Fruit fly (Drosophila melanogaster): ENCODE measurements around the gene Cyp4d14.

Gene Cyp4d14

DNA sequence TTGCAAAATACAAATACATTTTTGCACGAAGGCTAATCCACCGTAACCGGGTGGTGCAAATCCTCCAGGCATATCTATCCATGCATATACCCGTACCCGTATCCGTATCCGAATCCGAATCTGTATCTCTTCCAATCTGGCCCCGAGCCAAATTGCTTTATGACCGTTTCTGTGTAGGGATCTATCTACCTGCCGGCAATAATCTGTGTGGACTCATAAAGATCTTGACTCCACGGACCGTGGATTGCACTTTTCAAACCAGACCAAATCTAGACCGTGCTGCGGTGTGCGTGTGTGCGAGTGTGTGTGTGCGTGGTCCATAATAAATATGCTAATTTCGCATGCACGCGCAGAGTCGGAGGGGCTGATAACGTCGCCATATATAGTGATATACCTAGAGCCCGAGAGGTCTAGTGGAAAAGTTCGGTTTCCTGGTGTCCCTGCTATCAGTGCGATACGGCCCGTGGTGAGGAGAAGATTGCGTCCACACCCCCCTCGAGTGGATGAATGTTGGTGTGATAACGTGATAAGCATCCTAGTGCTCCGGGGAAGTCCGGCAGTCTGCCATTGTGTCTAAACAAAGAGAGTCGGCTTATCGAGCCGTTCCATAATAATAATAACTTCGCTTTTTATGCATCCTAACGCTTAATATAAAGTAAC is 32.7 kb downstream of the Cyp4d14 start:
- TF ChIP-seq CG9948 (tag; optimal IDR thresholded peaks at IDR 0.05) (no peak), CG13204 (GFP tag; optimal IDR thresholded peaks at IDR 0.05) (no peak), CG32121 (GFP tag; IDR thresholded peaks at IDR 0.05) (no peak), CG10348 (GFP tag; IDR thresholded peaks at IDR 0.05) (no peak), CG8159 (tag; optimal IDR thresholded peaks at IDR 0.05) (no peak), rn (GFP tag; IDR thresholded peaks at IDR 0.05) (no peak), CG12605 (GFP tag; IDR thresholded peaks at IDR 0.05) (no peak), CG34367 (tag; optimal IDR thresholded peaks at IDR 0.05) (no peak), CG14655 (GFP tag; optimal IDR thresholded peaks at IDR 0.05) (no peak), fd96Ca (GFP tag; IDR thresholded peaks at IDR 0.05) (no peak), D1 (tag; optimal IDR thresholded peaks at IDR 0.05) (no peak), CG8301 (tag; optimal IDR thresholded peaks at IDR 0.05) (no peak), CG4496 (GFP tag; IDR thresholded peaks at IDR 0.05) (no peak), gl (tag; optimal IDR thresholded peaks at IDR 0.05) (no peak), Snoo (tag; optimal IDR thresholded peaks at IDR 0.05) (no peak), EcR (GFP tag; optimal IDR thresholded peaks at IDR 0.05) (no peak)

DNA sequence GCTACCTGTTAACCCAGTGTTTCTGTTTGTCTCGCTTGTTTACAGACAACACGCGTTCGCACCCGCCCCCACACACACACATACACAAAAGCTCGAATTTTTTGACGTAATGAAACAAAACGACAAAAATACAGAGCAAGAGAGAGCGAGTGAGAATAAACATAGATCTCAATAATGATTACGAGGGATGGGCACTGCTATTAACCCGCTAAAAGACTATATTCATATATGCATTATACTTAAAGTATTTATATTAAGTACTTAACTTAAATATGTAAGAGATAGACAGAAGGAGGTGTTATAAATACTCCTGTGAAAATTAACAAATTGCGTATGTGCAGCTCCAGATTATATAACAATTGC is 33.3 kb downstream of the Cyp4d14 start:
- TF ChIP-seq CG10348 (GFP tag; IDR thresholded peaks at IDR 0.05) (no peak), CG9948 (tag; optimal IDR thresholded peaks at IDR 0.05) (no peak), D1 (tag; optimal IDR thresholded peaks at IDR 0.05) (no peak), CG13204 (GFP tag; optimal IDR thresholded peaks at IDR 0.05) (no peak), Snoo (tag; optimal IDR thresholded peaks at IDR 0.05) (peak; percentile 6), EcR (GFP tag; optimal IDR thresholded peaks at IDR 0.05) (no peak), gl (tag; optimal IDR thresholded peaks at IDR 0.05) (peak; percentile 20), CG4496 (GFP tag; IDR thresholded peaks at IDR 0.05) (peak; percentile 60; the same call in 2 of the 3 replicates), CG8159 (tag; optimal IDR thresholded peaks at IDR 0.05) (peak; percentile 16), CG34367 (tag; optimal IDR thresholded peaks at IDR 0.05) (no peak), Pif1B (GFP tag; optimal IDR thresholded peaks at IDR 0.05) (peak; percentile 58), CG32121 (GFP tag; IDR thresholded peaks at IDR 0.05) (peak; percentile 51), rn (GFP tag; IDR thresholded peaks at IDR 0.05) (no peak), CG17806 (tag; optimal IDR thresholded peaks at IDR 0.05) (peak; percentile 2), CG15710 (tag; optimal IDR thresholded peaks at IDR 0.05) (peak; percentile 5), CG8301 (tag; optimal IDR thresholded peaks at IDR 0.05) (peak; percentile 11), Pif1A (GFP tag; optimal IDR thresholded peaks at IDR 0.05) (peak; percentile 54), Ets98B (GFP tag; IDR thresholded peaks at IDR 0.05) (peak; percentile 37; the same call in 1 of the 2 replicates), fd96Ca (GFP tag; IDR thresholded peaks at IDR 0.05) (no peak), CG12605 (GFP tag; IDR thresholded peaks at IDR 0.05) (peak; percentile 46; the same call in 1 of the 2 replicates), CG14655 (GFP tag; optimal IDR thresholded peaks at IDR 0.05) (peak; percentile 34)

DNA sequence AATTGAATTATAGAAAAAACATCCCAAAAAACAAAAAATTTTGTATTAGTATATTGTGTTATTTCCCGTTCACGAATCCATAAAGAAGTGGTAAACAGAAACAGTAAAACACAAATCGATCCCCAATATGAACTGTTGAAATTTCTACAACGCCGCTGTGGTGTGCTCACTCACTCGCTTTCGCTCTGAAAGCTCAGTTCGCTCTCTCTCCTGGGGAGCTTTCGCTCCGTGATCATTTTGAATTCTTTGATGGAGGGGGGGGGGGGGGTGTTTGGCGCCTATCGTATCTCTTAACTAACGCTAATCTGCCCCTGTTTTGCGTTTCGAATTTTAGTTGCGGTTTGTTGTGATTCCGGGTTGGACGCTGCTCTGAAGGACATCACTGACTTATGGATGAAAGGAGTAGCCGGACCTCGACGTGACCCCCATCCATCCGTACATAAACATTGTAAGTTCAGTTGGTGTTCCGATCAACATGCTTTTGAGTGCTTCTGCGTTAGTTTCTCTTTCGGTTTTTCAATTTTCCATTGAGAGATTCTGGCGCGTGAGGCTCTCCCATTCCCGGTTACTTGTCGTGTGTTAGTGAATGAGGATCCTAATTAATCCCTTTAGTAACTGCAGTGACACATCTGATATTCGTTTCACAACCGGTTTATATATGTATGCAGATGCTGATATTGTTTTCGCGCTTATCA is 33.8 kb downstream of the Cyp4d14 start, which contains the start of gene D2hgdh:
D2hgdh (plus strand) TSS at position 331 of the 695 bp plus-strand sequence.
- TF ChIP-seq gl (tag; optimal IDR thresholded peaks at IDR 0.05), result no peak
- TF ChIP-seq fd96Ca (GFP tag; IDR thresholded peaks at IDR 0.05), result no peak
- no peak for TF ChIP-seq CG12605 (GFP tag; IDR thresholded peaks at IDR 0.05)
- TF ChIP-seq CG14655 (GFP tag; optimal IDR thresholded peaks at IDR 0.05), result no peak
- no peak for TF ChIP-seq CG13204 (GFP tag; optimal IDR thresholded peaks at IDR 0.05)
- TF ChIP-seq EcR (GFP tag; optimal IDR thresholded peaks at IDR 0.05), result no peak
- TF ChIP-seq CG15710 (tag; optimal IDR thresholded peaks at IDR 0.05), result no peak
- TF ChIP-seq CG34367 (tag; optimal IDR thresholded peaks at IDR 0.05), result no peak
- TF ChIP-seq CG8159 (tag; optimal IDR thresholded peaks at IDR 0.05), result no peak
- peak; percentile 49; the same call in 1 of the 2 replicates for TF ChIP-seq CG32121 (GFP tag; IDR thresholded peaks at IDR 0.05)
- peak; percentile 69 for TF ChIP-seq Ets98B (GFP tag; IDR thresholded peaks at IDR 0.05)
- TF ChIP-seq Pif1A (GFP tag; optimal IDR thresholded peaks at IDR 0.05), result no peak
- TF ChIP-seq CG4496 (GFP tag; IDR thresholded peaks at IDR 0.05), result peak; percentile 65
- TF ChIP-seq Snoo (tag; optimal IDR thresholded peaks at IDR 0.05), result peak; percentile 29
- no peak for TF ChIP-seq CG8301 (tag; optimal IDR thresholded peaks at IDR 0.05)
- TF ChIP-seq D1 (tag; optimal IDR thresholded peaks at IDR 0.05), result no peak
- TF ChIP-seq CG17806 (tag; optimal IDR thresholded peaks at IDR 0.05), result peak; percentile 5
- TF ChIP-seq CG10348 (GFP tag; IDR thresholded peaks at IDR 0.05), result no peak
- no peak for TF ChIP-seq CG9948 (tag; optimal IDR thresholded peaks at IDR 0.05)
- TF ChIP-seq rn (GFP tag; IDR thresholded peaks at IDR 0.05), result no peak
- no peak for TF ChIP-seq Pif1B (GFP tag; optimal IDR thresholded peaks at IDR 0.05)

DNA sequence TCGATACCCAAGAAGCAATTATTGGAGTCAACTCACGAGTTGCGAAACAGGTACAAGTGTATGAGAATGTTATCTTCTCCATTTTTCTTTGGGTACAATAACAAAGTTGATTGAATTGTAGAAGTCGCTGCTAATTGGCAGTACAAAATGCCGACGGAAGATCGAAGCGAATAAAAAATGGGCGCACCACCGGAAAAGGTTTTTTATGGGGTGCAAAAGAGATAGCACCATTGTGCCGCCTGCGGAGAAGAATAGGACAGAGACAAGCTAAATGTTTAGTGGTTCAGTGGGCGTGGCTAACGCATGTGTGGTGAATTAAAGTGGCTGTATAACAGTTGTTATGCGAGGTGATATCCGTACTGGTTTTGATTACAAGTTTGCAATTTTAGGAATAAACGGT is 34.6 kb downstream of the Cyp4d14 start:
- TF ChIP-seq CG13204 (GFP tag; optimal IDR thresholded peaks at IDR 0.05), result no peak
- TF ChIP-seq EcR (GFP tag; optimal IDR thresholded peaks at IDR 0.05), result no peak
- no peak for TF ChIP-seq fd96Ca (GFP tag; IDR thresholded peaks at IDR 0.05)
- TF ChIP-seq CG14655 (GFP tag; optimal IDR thresholded peaks at IDR 0.05), result no peak
- TF ChIP-seq Pif1B (GFP tag; optimal IDR thresholded peaks at IDR 0.05), result no peak
- no peak for TF ChIP-seq CG17806 (tag; optimal IDR thresholded peaks at IDR 0.05)
- TF ChIP-seq CG4496 (GFP tag; IDR thresholded peaks at IDR 0.05), result peak; percentile 40; the same call in 1 of the 3 replicates
- no peak for TF ChIP-seq gl (tag; optimal IDR thresholded peaks at IDR 0.05)
- TF ChIP-seq CG34367 (tag; optimal IDR thresholded peaks at IDR 0.05), result no peak
- TF ChIP-seq Snoo (tag; optimal IDR thresholded peaks at IDR 0.05), result no peak
- TF ChIP-seq CG15710 (tag; optimal IDR thresholded peaks at IDR 0.05), result no peak
- no peak for TF ChIP-seq CG32121 (GFP tag; IDR thresholded peaks at IDR 0.05)
- TF ChIP-seq CG12605 (GFP tag; IDR thresholded peaks at IDR 0.05), result peak; percentile 30; the same call in 1 of the 2 replicates

DNA sequence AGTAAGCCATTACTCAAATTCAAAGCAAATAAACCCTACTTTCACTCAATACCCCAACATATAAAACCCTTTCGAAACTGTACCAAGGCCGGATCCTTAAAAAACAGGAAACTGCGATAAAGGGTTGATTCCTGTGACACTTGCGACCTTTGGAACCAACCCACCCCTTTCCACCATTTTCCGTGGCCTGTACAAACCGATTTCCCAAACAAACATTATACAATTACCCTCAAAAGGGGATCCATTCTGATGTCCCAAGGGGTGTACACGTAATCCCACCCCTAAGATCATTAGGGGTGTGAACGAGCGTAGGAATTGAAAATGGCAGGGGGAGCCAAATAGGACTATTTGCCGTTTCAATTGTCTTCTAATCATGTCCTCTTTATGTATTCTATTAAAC is 35.5 kb downstream of the Cyp4d14 start:
- TF ChIP-seq Snoo (tag; optimal IDR thresholded peaks at IDR 0.05) (no peak), D1 (tag; optimal IDR thresholded peaks at IDR 0.05) (no peak), CG32121 (GFP tag; IDR thresholded peaks at IDR 0.05) (no peak), CG4496 (GFP tag; IDR thresholded peaks at IDR 0.05) (no peak), CG13204 (GFP tag; optimal IDR thresholded peaks at IDR 0.05) (no peak), CG9948 (tag; optimal IDR thresholded peaks at IDR 0.05) (no peak), Ets98B (GFP tag; IDR thresholded peaks at IDR 0.05) (no peak), CG8301 (tag; optimal IDR thresholded peaks at IDR 0.05) (no peak), CG8159 (tag; optimal IDR thresholded peaks at IDR 0.05) (no peak), Pif1B (GFP tag; optimal IDR thresholded peaks at IDR 0.05) (no peak), CG14655 (GFP tag; optimal IDR thresholded peaks at IDR 0.05) (no peak), CG10348 (GFP tag; IDR thresholded peaks at IDR 0.05) (no peak), fd96Ca (GFP tag; IDR thresholded peaks at IDR 0.05) (no peak), Pif1A (GFP tag; optimal IDR thresholded peaks at IDR 0.05) (no peak), gl (tag; optimal IDR thresholded peaks at IDR 0.05) (no peak), rn (GFP tag; IDR thresholded peaks at IDR 0.05) (no peak), CG12605 (GFP tag; IDR thresholded peaks at IDR 0.05) (no peak), EcR (GFP tag; optimal IDR thresholded peaks at IDR 0.05) (no peak), CG17806 (tag; optimal IDR thresholded peaks at IDR 0.05) (no peak), CG34367 (tag; optimal IDR thresholded peaks at IDR 0.05) (no peak)

All from whole organism, pupa.